Fruit fly (Drosophila melanogaster): Measurements from ENCODE around the gene Akap200.

Akap200 gene

dm6 chr2L:8370364-8371326, 44.8 kb upstream of the Akap200 start, which contains the start of gene CG17292 (continued):
- peak; percentile 86 for TF ChIP-seq sob (GFP tag; IDR thresholded peaks at IDR 0.05)
- peak; percentile 62; the same call in 1 of the 3 replicates for TF ChIP-seq ase (GFP tag; IDR thresholded peaks at IDR 0.05)
- no peak for TF ChIP-seq wor (GFP tag; IDR thresholded peaks at IDR 0.05)
- peak; percentile 49; the same call in 1 of the 3 replicates for TF ChIP-seq zfh1 (GFP tag; IDR thresholded peaks at IDR 0.05)
- no peak for TF ChIP-seq eve (GFP tag; optimal IDR thresholded peaks at IDR 0.05)
- TF ChIP-seq gcm (GFP tag; optimal IDR thresholded peaks at IDR 0.05), result peak; percentile 59
- TF ChIP-seq Dip2 (GFP tag; IDR thresholded peaks at IDR 0.05), result no peak
- peak; percentile 89 for TF ChIP-seq sna (GFP tag; IDR thresholded peaks at IDR 0.05; ENCODE audit: partially characterized antibody)
- TF ChIP-seq CG9932 (GFP tag; IDR thresholded peaks at IDR 0.05), result peak; percentile 73
- peak; percentile 80 for TF ChIP-seq Sry-δ (GFP tag; optimal IDR thresholded peaks at IDR 0.05)
- no peak for TF ChIP-seq aop (GFP tag; IDR thresholded peaks at IDR 0.05)
- TF ChIP-seq lbe (GFP tag; optimal IDR thresholded peaks at IDR 0.05), result no peak
- no peak for TF ChIP-seq esg (GFP tag; conservative IDR thresholded peaks at IDR 0.05)
- no peak for TF ChIP-seq CG9876 (GFP tag; optimal IDR thresholded peaks at IDR 0.05)
- TF ChIP-seq Myb (GFP tag; optimal IDR thresholded peaks at IDR 0.05), result peak; percentile 46
- peak; percentile 53; the same call in 1 of the 2 replicates for TF ChIP-seq CG14441 (GFP tag; IDR thresholded peaks at IDR 0.05)
- no peak for TF ChIP-seq CkIIα-i1 (GFP tag; IDR thresholded peaks at IDR 0.05)
- TF ChIP-seq Dll (GFP tag; IDR thresholded peaks at IDR 0.05; ENCODE audit: partially characterized antibody), result peak; percentile 88
- no peak for TF ChIP-seq CG12744 (GFP tag; optimal IDR thresholded peaks at IDR 0.05)
- peak; percentile 95 for TF ChIP-seq CG15514 (GFP tag; optimal IDR thresholded peaks at IDR 0.05)
- TF ChIP-seq CG16863 (GFP tag; optimal IDR thresholded peaks at IDR 0.05), result peak; percentile 6
- TF ChIP-seq CG14050 (GFP tag; IDR thresholded peaks at IDR 0.05), result no peak
- no peak for TF ChIP-seq jumu (GFP tag; optimal IDR thresholded peaks at IDR 0.05)
- TF ChIP-seq tll (GFP tag; optimal IDR thresholded peaks at IDR 0.05), result no peak
- no peak for TF ChIP-seq danr (GFP tag; IDR thresholded peaks at IDR 0.05)
- TF ChIP-seq rib (GFP tag; IDR thresholded peaks at IDR 0.05), result peak; percentile 92
- no peak for TF ChIP-seq trem (tag; optimal IDR thresholded peaks at IDR 0.05)
- TF ChIP-seq Atf3 (GFP tag; optimal IDR thresholded peaks at IDR 0.05), result no peak
- peak; percentile 50 for TF ChIP-seq CG11398 (GFP tag; optimal IDR thresholded peaks at IDR 0.05)
- peak; percentile 35; the same call in 1 of the 2 replicates for TF ChIP-seq Rx (GFP tag; IDR thresholded peaks at IDR 0.05)
- no peak for TF ChIP-seq Hsf (GFP tag; optimal IDR thresholded peaks at IDR 0.05)
- TF ChIP-seq Poxn (GFP tag; IDR thresholded peaks at IDR 0.05), result no peak
- TF ChIP-seq CG10959 (GFP tag; IDR thresholded peaks at IDR 0.05), result no peak
- no peak for TF ChIP-seq CG3838 (GFP tag; optimal IDR thresholded peaks at IDR 0.05)
- TF ChIP-seq ind (GFP tag; optimal IDR thresholded peaks at IDR 0.05), result no peak
- peak; percentile 90 for TF ChIP-seq CG6791 (GFP tag; IDR thresholded peaks at IDR 0.05; ENCODE audit: partially characterized antibody)
- peak; percentile 66 for TF ChIP-seq Adf1 (GFP tag; IDR thresholded peaks at IDR 0.05)
- no peak for TF ChIP-seq twi (tag; optimal IDR thresholded peaks at IDR 0.05)
- TF ChIP-seq Hmr (GFP tag; optimal IDR thresholded peaks at IDR 0.05), result peak; percentile 81
- peak; percentile 69 for TF ChIP-seq CG13624 (GFP tag; optimal IDR thresholded peaks at IDR 0.05)
- no peak for TF ChIP-seq ab (GFP tag; optimal IDR thresholded peaks at IDR 0.05)
- peak; percentile 90 for TF ChIP-seq Jarid2 (GFP tag; optimal IDR thresholded peaks at IDR 0.05)
- no peak for TF ChIP-seq tio (GFP tag; optimal IDR thresholded peaks at IDR 0.05)
- peak; percentile 67 for TF ChIP-seq pzg (GFP tag; optimal IDR thresholded peaks at IDR 0.05)
- TF ChIP-seq trh (GFP tag; optimal IDR thresholded peaks at IDR 0.05), result no peak
- peak; percentile 94 for TF ChIP-seq amos (GFP tag; IDR thresholded peaks at IDR 0.05; ENCODE audit: partially characterized antibody)
- TF ChIP-seq CG12104 (GFP tag; optimal IDR thresholded peaks at IDR 0.05), result no peak
- TF ChIP-seq jigr1 (GFP tag; IDR thresholded peaks at IDR 0.05), result no peak; the same call in 2 of the 3 replicates
- TF ChIP-seq Sin3A (optimal IDR thresholded peaks at IDR 0.05), result no peak
- no peak for TF ChIP-seq CG3726 (GFP tag; IDR thresholded peaks at IDR 0.05)

All from whole organism, embryonic.